Worm (Caenorhabditis elegans): ENCODE data around the gene C09H10.5.
A peak's percentile ranks its signal among the peaks of the same experiment; 100 is the strongest.

The C09H10.5 gene

DNA sequence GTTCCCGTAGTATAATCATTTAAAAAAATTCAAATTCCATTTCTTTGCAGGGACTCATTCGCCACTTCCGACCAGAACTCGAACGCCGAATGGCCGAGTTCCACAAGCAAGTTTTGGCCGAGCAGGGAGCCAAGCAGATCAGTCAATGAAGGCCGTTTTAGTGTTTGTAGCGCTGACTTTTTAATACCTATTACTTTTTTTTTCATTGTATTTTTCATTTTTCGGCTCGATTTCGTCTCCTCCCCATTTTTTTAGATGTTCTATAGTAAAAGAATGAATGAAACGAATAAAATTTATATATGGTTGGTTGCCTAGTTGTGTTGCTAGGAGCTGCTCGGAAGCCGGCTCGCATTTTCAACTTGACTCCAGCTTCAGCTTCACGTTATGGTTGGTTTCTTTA lies 3.7 kb downstream of the C09H10.5 start, which contains the start of gene C09H10.4:
TSS of gene C09H10.4 (plus strand) at position 301 of the 400 bp plus-strand sequence.
- peak; percentile 54; the same call in 1 of the 2 replicates for TF ChIP-seq Y79H2A.3 (GFP tag; conservative IDR thresholded peaks at IDR 0.05)
- TF ChIP-seq C06A6.2 (GFP tag; conservative IDR thresholded peaks at IDR 0.05), result no peak
- TF ChIP-seq ceh-27 (GFP tag; optimal IDR thresholded peaks at IDR 0.05), result no peak
- TF ChIP-seq ets-4 (GFP tag; optimal IDR thresholded peaks at IDR 0.05), result no peak

ce11 chrII:11097154-11097887 lies 6.2 kb downstream of the C09H10.5 start, which contains the start of the genes rpl-36.A and nuo-1:
TSS of gene rpl-36.A (minus strand) at chrII:11097204.
TSS of gene nuo-1 (plus strand) at chrII:11097837.
- TF ChIP-seq Y56A3A.18 (GFP tag; IDR thresholded peaks at IDR 0.05), result no peak
- no peak for TF ChIP-seq unc-130 (GFP tag; optimal IDR thresholded peaks at IDR 0.05)
- peak; percentile 37 for TF ChIP-seq snpc-1.3 (tag; optimal IDR thresholded peaks at IDR 0.05; ENCODE audit: insufficient read depth)
- no peak for TF ChIP-seq ztf-28 (GFP tag; IDR thresholded peaks at IDR 0.05)
- TF ChIP-seq hmg-1.2 (GFP tag; IDR thresholded peaks at IDR 0.05), result peak; percentile 42; the same call in 1 of the 2 replicates
- TF ChIP-seq mes-4 (tag; optimal IDR thresholded peaks at IDR 0.05), result no peak
- no peak for TF ChIP-seq sdz-38 (tag; optimal IDR thresholded peaks at IDR 0.05)
- TF ChIP-seq pha-4 (tag; optimal IDR thresholded peaks at IDR 0.05), result peak; percentile 64
- no peak for TF ChIP-seq tbx-9 (tag; optimal IDR thresholded peaks at IDR 0.05; ENCODE audit: borderline replicate concordance)
- no peak for TF ChIP-seq atf-7 (tag; optimal IDR thresholded peaks at IDR 0.05)
- no peak for TF ChIP-seq athp-1 (tag; optimal IDR thresholded peaks at IDR 0.05)
- no peak for TF ChIP-seq hmg-20 (GFP tag; IDR thresholded peaks at IDR 0.05)
- no peak for TF ChIP-seq sptf-2 (GFP tag; optimal IDR thresholded peaks at IDR 0.05)
- TF ChIP-seq egl-18 (GFP tag; IDR thresholded peaks at IDR 0.05), result no peak
- TF ChIP-seq K12H6.12 (tag; optimal IDR thresholded peaks at IDR 0.05), result peak; percentile 46
- no peak for TF ChIP-seq C06A6.2 (GFP tag; conservative IDR thresholded peaks at IDR 0.05)
- no peak for TF ChIP-seq F39B2.1 (GFP tag; IDR thresholded peaks at IDR 0.05)
- TF ChIP-seq madf-6 (GFP tag; IDR thresholded peaks at IDR 0.05), result peak; percentile 70
- no peak for TF ChIP-seq nhr-120 (GFP tag; IDR thresholded peaks at IDR 0.05)
- no peak for TF ChIP-seq Y95B8A.8 (GFP tag; IDR thresholded peaks at IDR 0.05)
- TF ChIP-seq bed-2 (GFP tag; IDR thresholded peaks at IDR 0.05), result no peak
- peak; percentile 89 for TF ChIP-seq attf-5 (GFP tag; optimal IDR thresholded peaks at IDR 0.05)
- TF ChIP-seq egrh-3 (GFP tag; IDR thresholded peaks at IDR 0.05), result no peak
- peak; percentile 92 for TF ChIP-seq attf-3 (GFP tag; conservative IDR thresholded peaks at IDR 0.05)
- no peak for TF ChIP-seq akir-1 (GFP tag; optimal IDR thresholded peaks at IDR 0.05)
- TF ChIP-seq F23B12.7 (tag; optimal IDR thresholded peaks at IDR 0.05; ENCODE audit: insufficient read depth), result peak; percentile 91
- TF ChIP-seq cebp-2 (GFP tag; IDR thresholded peaks at IDR 0.05), result no peak
- TF ChIP-seq chd-7 (tag; optimal IDR thresholded peaks at IDR 0.05), result no peak
- no peak for TF ChIP-seq F37B4.10 (GFP tag; IDR thresholded peaks at IDR 0.05)
- TF ChIP-seq cebp-1 (GFP tag; IDR thresholded peaks at IDR 0.05), result no peak
- peak; percentile 49 for TF ChIP-seq cebp-1 (tag; optimal IDR thresholded peaks at IDR 0.05)
- TF ChIP-seq lin-54 (GFP tag; optimal IDR thresholded peaks at IDR 0.05), result peak; percentile 73
- TF ChIP-seq rpc-1 (optimal IDR thresholded peaks at IDR 0.05), result no peak
- TF ChIP-seq rpc-1 (tag; optimal IDR thresholded peaks at IDR 0.05), result no peak
- TF ChIP-seq ekl-4 (GFP tag; IDR thresholded peaks at IDR 0.05), result 0 out of 2 replicates have a peak, but pooled peaks have one; percentile 10
- no peak for TF ChIP-seq gei-17 (GFP tag; optimal IDR thresholded peaks at IDR 0.05)
- no peak for TF ChIP-seq ets-4 (GFP tag; optimal IDR thresholded peaks at IDR 0.05)
- TF ChIP-seq F55B11.4 (tag; optimal IDR thresholded peaks at IDR 0.05; ENCODE audit: borderline replicate concordance, insufficient read depth), result no peak
- no peak for TF ChIP-seq zim-3 (tag; optimal IDR thresholded peaks at IDR 0.05)
- no peak for TF ChIP-seq lir-1 (GFP tag; conservative IDR thresholded peaks at IDR 0.05)
- peak; percentile 32 for TF ChIP-seq nhr-80 (tag; optimal IDR thresholded peaks at IDR 0.05)
- TF ChIP-seq zfh-2 (GFP tag; conservative IDR thresholded peaks at IDR 0.05), result no peak
- TF ChIP-seq ZK185.1 (tag; optimal IDR thresholded peaks at IDR 0.05; ENCODE audit: poor library complexity, severe bottlenecking), result peak; percentile 50
- no peak for TF ChIP-seq xnd-1 (tag; optimal IDR thresholded peaks at IDR 0.05)
